Worm (Caenorhabditis elegans): Measurements from ENCODE around the gene nid-1.

DNA sequence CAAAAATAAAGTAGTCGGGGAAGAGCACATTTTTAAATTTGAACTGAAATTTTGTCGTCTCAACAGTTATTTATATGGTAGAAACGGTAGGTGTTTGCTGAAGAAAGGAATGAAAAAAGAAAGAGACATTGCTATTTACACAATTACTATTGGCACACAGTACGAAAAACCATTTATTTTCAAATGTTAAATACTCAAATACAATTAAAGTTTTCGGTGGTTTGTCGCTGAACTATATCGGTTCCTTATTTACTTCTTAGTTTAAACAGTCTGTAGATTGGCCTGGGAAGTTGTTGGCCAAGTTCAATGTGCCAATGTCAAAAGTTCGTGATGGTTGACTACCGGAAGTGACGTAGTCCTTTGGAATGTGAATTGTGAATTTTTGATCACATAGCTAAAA is 5.9 kb upstream of the nid-1 start, which contains the start of gene ttr-27:
- TF ChIP-seq cog-1 (tag; optimal IDR thresholded peaks at IDR 0.05) (no peak), klf-2 (GFP tag; conservative IDR thresholded peaks at IDR 0.05) (no peak), med-1 (GFP tag; optimal IDR thresholded peaks at IDR 0.05; ENCODE audit: insufficient read depth) (no peak), ref-1 (GFP tag; conservative IDR thresholded peaks at IDR 0.05) (no peak), ztf-23 (GFP tag; IDR thresholded peaks at IDR 0.05) (no peak), tab-1 (GFP tag; IDR thresholded peaks at IDR 0.05) (no peak), flt-1 (GFP tag; IDR thresholded peaks at IDR 0.05) (no peak)

Data from whole organism, midembryonic.